ENCODE assay signal across 2 fruit fly cellular contexts in the genomic region with DNA sequence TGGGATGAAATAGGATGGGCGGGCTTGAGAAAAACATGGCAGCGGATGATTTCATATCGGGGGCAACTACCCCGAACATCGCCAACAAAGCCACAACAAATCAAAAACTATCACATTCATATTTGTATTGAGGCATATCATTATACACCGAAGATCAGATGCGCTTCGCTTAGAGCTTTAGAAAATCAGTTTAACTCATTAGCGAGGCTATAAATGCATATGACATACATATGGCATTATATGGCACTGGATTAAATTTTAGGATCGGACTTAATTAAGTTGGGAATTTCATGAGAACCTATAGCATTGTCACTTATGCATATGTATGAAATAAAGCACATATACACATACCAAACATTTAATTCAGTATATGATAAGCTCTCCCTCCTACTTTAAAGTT.
A peak's percentile ranks its signal among the peaks of the same experiment; 100 is the strongest.
TF ChIP-seq lines count a peak whose summit lies in the region.

No protein-coding gene starts in this region.

- no peak for TF ChIP-seq CTCF in whole organism, embryonic (GFP tag; optimal IDR thresholded peaks at IDR 0.05; lab: Kevin White, UChicago)

TF ChIP-seq in whole organism, adult, 20 proteins besides CTCF, POLR2A, EP300 and RAD21:
- TF ChIP-seq CG12768 (GFP tag; optimal IDR thresholded peaks at IDR 0.05; lab: Kevin White, UChicago) (no peak), kay (GFP tag; lab: Kevin White, UChicago; ENCODE audit: borderline replicate concordance) (peak; percentile 48), CG33017 (tag; optimal IDR thresholded peaks at IDR 0.05; lab: Kevin White, UChicago) (no peak)

TF ChIP-seq in whole organism, embryonic, 481 proteins besides CTCF, POLR2A, EP300 and RAD21 (continues in another document):
- TF ChIP-seq CG1603 (tag; optimal IDR thresholded peaks at IDR 0.05; lab: Kevin White, UChicago): peak; percentile 0
- no peak for TF ChIP-seq danr (GFP tag; IDR thresholded peaks at IDR 0.05; lab: Robert Waterston, UW)
- peak; percentile 21 for TF ChIP-seq Ets65A (GFP tag; lab: Kevin White, UChicago)
- TF ChIP-seq row (GFP tag; IDR thresholded peaks at IDR 0.05; lab: Robert Waterston, UW): 0 out of 3 replicates have a peak, but pooled peaks have one; percentile 12
- no peak for TF ChIP-seq Dip2 (GFP tag; IDR thresholded peaks at IDR 0.05; lab: Robert Waterston, UW)
- TF ChIP-seq CG7963 (GFP tag; IDR thresholded peaks at IDR 0.05; lab: Robert Waterston, UW; ENCODE audit: partially characterized antibody): no peak
- TF ChIP-seq Lhr (GFP tag; optimal IDR thresholded peaks at IDR 0.05; lab: Kevin White, UChicago): no peak
- TF ChIP-seq CG6791 (GFP tag; IDR thresholded peaks at IDR 0.05; lab: Robert Waterston, UW; ENCODE audit: partially characterized antibody): no peak
- TF ChIP-seq run (tag; optimal IDR thresholded peaks at IDR 0.05; lab: Kevin White, UChicago): no peak
- no peak for TF ChIP-seq YL-1 (GFP tag; optimal IDR thresholded peaks at IDR 0.05; lab: Kevin White, UChicago)
- TF ChIP-seq Ptx1 (GFP tag; IDR thresholded peaks at IDR 0.05; lab: Robert Waterston, UW): peak; percentile 28; the same call in 1 of the 2 replicates
- TF ChIP-seq CG17359 (tag; optimal IDR thresholded peaks at IDR 0.05; lab: Kevin White, UChicago): no peak
- no peak for TF ChIP-seq dmrt11E (tag; optimal IDR thresholded peaks at IDR 0.05; lab: Kevin White, UChicago)
- peak; percentile 94 for TF ChIP-seq D19A (tag; optimal IDR thresholded peaks at IDR 0.05; lab: Kevin White, UChicago)
- TF ChIP-seq CG7786 (GFP tag; optimal IDR thresholded peaks at IDR 0.05; lab: Kevin White, UChicago): no peak
- TF ChIP-seq tgo (GFP tag; IDR thresholded peaks at IDR 0.05; lab: Robert Waterston, UW): no peak
- TF ChIP-seq CG7839 (tag; optimal IDR thresholded peaks at IDR 0.05; lab: Kevin White, UChicago): peak; percentile 40
- peak; percentile 29 for TF ChIP-seq CG2678 (tag; optimal IDR thresholded peaks at IDR 0.05; lab: Kevin White, UChicago)
- no peak for TF ChIP-seq CG31224 (GFP tag; IDR thresholded peaks at IDR 0.05; lab: Robert Waterston, UW)
- TF ChIP-seq ap (GFP tag; IDR thresholded peaks at IDR 0.05; lab: Robert Waterston, UW): no peak
- TF ChIP-seq zen (tag; optimal IDR thresholded peaks at IDR 0.05; lab: Kevin White, UChicago): no peak
- no peak for TF ChIP-seq nau (GFP tag; optimal IDR thresholded peaks at IDR 0.05; lab: Kevin White, UChicago)
- TF ChIP-seq hkb (optimal IDR thresholded peaks at IDR 0.05; lab: Kevin White, UChicago): no peak
- TF ChIP-seq hkb (GFP tag; IDR thresholded peaks at IDR 0.05; lab: Robert Waterston, UW): no peak
- peak; percentile 3 for TF ChIP-seq CG10979 (tag; optimal IDR thresholded peaks at IDR 0.05; lab: Kevin White, UChicago)
- TF ChIP-seq CG17802 (tag; optimal IDR thresholded peaks at IDR 0.05; lab: Kevin White, UChicago): no peak
- no peak for TF ChIP-seq Hr3 (GFP tag; optimal IDR thresholded peaks at IDR 0.05; lab: Kevin White, UChicago)
- TF ChIP-seq CG16779 (GFP tag; IDR thresholded peaks at IDR 0.05; lab: Robert Waterston, UW): no peak
- TF ChIP-seq CG15011 (GFP tag; optimal IDR thresholded peaks at IDR 0.05; lab: Kevin White, UChicago): no peak
- TF ChIP-seq Nf-YB (GFP tag; optimal IDR thresholded peaks at IDR 0.05; lab: Kevin White, UChicago): peak; percentile 64
- TF ChIP-seq CG3726 (GFP tag; IDR thresholded peaks at IDR 0.05; lab: Robert Waterston, UW): no peak
- no peak for TF ChIP-seq CG34224 (GFP tag; IDR thresholded peaks at IDR 0.05; lab: Robert Waterston, UW; ENCODE audit: partially characterized antibody)
- TF ChIP-seq gem (tag; optimal IDR thresholded peaks at IDR 0.05; lab: Kevin White, UChicago): peak; percentile 28
- TF ChIP-seq CG12236 (GFP tag; optimal IDR thresholded peaks at IDR 0.05; lab: Kevin White, UChicago): no peak
- TF ChIP-seq Nf-YC (tag; optimal IDR thresholded peaks at IDR 0.05; lab: Kevin White, UChicago): no peak
- no peak for TF ChIP-seq nmo (GFP tag; optimal IDR thresholded peaks at IDR 0.05; lab: Kevin White, UChicago)
- TF ChIP-seq CG6683 (GFP tag; optimal IDR thresholded peaks at IDR 0.05; lab: Kevin White, UChicago): no peak
- no peak for TF ChIP-seq HmgD (GFP tag; optimal IDR thresholded peaks at IDR 0.05; lab: Kevin White, UChicago)
- TF ChIP-seq CG15073 (GFP tag; optimal IDR thresholded peaks at IDR 0.05; lab: Kevin White, UChicago): no peak
- no peak for TF ChIP-seq fd102C (GFP tag; optimal IDR thresholded peaks at IDR 0.05; lab: Kevin White, UChicago)
- no peak for TF ChIP-seq CG31388 (GFP tag; optimal IDR thresholded peaks at IDR 0.05; lab: Kevin White, UChicago)
- TF ChIP-seq gsb-n (tag; optimal IDR thresholded peaks at IDR 0.05; lab: Kevin White, UChicago): no peak
- no peak for TF ChIP-seq stc (GFP tag; IDR thresholded peaks at IDR 0.05; lab: Robert Waterston, UW)
- TF ChIP-seq Kr (GFP tag; optimal IDR thresholded peaks at IDR 0.05; lab: Kevin White, UChicago): no peak
- TF ChIP-seq pb (GFP tag; optimal IDR thresholded peaks at IDR 0.05; lab: Kevin White, UChicago): no peak
- TF ChIP-seq dysf (GFP tag; IDR thresholded peaks at IDR 0.05; lab: Robert Waterston, UW): no peak
- TF ChIP-seq Side (GFP tag; optimal IDR thresholded peaks at IDR 0.05; lab: Kevin White, UChicago): no peak
- no peak for TF ChIP-seq trh (GFP tag; optimal IDR thresholded peaks at IDR 0.05; lab: Kevin White, UChicago)
- TF ChIP-seq Hsf (GFP tag; optimal IDR thresholded peaks at IDR 0.05; lab: Kevin White, UChicago): no peak
- no peak for TF ChIP-seq ftz-f1 (GFP tag; optimal IDR thresholded peaks at IDR 0.05; lab: Kevin White, UChicago)
- TF ChIP-seq CG6175 (GFP tag; IDR thresholded peaks at IDR 0.05; lab: Robert Waterston, UW): no peak
- no peak for TF ChIP-seq Ssrp (tag; optimal IDR thresholded peaks at IDR 0.05; lab: Kevin White, UChicago)
- TF ChIP-seq CG10431 (GFP tag; optimal IDR thresholded peaks at IDR 0.05; lab: Kevin White, UChicago): no peak
- no peak for TF ChIP-seq Optix (GFP tag; IDR thresholded peaks at IDR 0.05; lab: Robert Waterston, UW)
- TF ChIP-seq CHES-1-like (GFP tag; optimal IDR thresholded peaks at IDR 0.05; lab: Kevin White, UChicago): no peak
- no peak for TF ChIP-seq CG17829 (tag; optimal IDR thresholded peaks at IDR 0.05; lab: Kevin White, UChicago)
- no peak for TF ChIP-seq sug (tag; optimal IDR thresholded peaks at IDR 0.05; lab: Kevin White, UChicago)
- no peak for TF ChIP-seq Bteb2 (GFP tag; optimal IDR thresholded peaks at IDR 0.05; lab: Kevin White, UChicago)
- TF ChIP-seq CG7987 (GFP tag; optimal IDR thresholded peaks at IDR 0.05; lab: Kevin White, UChicago): no peak
- no peak for TF ChIP-seq Mad (GFP tag; optimal IDR thresholded peaks at IDR 0.05; lab: Kevin White, UChicago)
- TF ChIP-seq CG7372 (GFP tag; IDR thresholded peaks at IDR 0.05; lab: Robert Waterston, UW): no peak
- TF ChIP-seq CG7357 (GFP tag; IDR thresholded peaks at IDR 0.05; lab: Robert Waterston, UW): no peak
- TF ChIP-seq br (optimal IDR thresholded peaks at IDR 0.05; lab: Kevin White, UChicago): no peak
- TF ChIP-seq E2f2 (GFP tag; IDR thresholded peaks at IDR 0.05; lab: Robert Waterston, UW): no peak
- TF ChIP-seq CG10959 (GFP tag; IDR thresholded peaks at IDR 0.05; lab: Robert Waterston, UW): no peak
- peak; percentile 45 for TF ChIP-seq sens (GFP tag; lab: Kevin White, UChicago)
- no peak for TF ChIP-seq fd96Cb (tag; optimal IDR thresholded peaks at IDR 0.05; lab: Kevin White, UChicago)
- TF ChIP-seq grau (tag; optimal IDR thresholded peaks at IDR 0.05; lab: Kevin White, UChicago): no peak
- no peak for TF ChIP-seq CG17361 (GFP tag; IDR thresholded peaks at IDR 0.05; lab: Robert Waterston, UW)
- TF ChIP-seq trem (tag; optimal IDR thresholded peaks at IDR 0.05; lab: Kevin White, UChicago): no peak
- TF ChIP-seq shn (GFP tag; optimal IDR thresholded peaks at IDR 0.05; lab: Kevin White, UChicago): no peak
- peak; percentile 6 for TF ChIP-seq Meics (GFP tag; optimal IDR thresholded peaks at IDR 0.05; lab: Kevin White, UChicago)
- TF ChIP-seq CG11504 (tag; optimal IDR thresholded peaks at IDR 0.05; lab: Kevin White, UChicago): no peak
- TF ChIP-seq fd64A (GFP tag; optimal IDR thresholded peaks at IDR 0.05; lab: Kevin White, UChicago): no peak
- no peak for TF ChIP-seq Gsc (GFP tag; IDR thresholded peaks at IDR 0.05; lab: Robert Waterston, UW)
- TF ChIP-seq tna (GFP tag; IDR thresholded peaks at IDR 0.05; lab: Robert Waterston, UW; ENCODE audit: partially characterized antibody): no peak
- TF ChIP-seq inv (GFP tag; IDR thresholded peaks at IDR 0.05; lab: Robert Waterston, UW; ENCODE audit: partially characterized antibody): no peak
- no peak for TF ChIP-seq her (GFP tag; optimal IDR thresholded peaks at IDR 0.05; lab: Kevin White, UChicago)
- no peak for TF ChIP-seq CG9727 (GFP tag; optimal IDR thresholded peaks at IDR 0.05; lab: Kevin White, UChicago)
- no peak for TF ChIP-seq lmd (GFP tag; IDR thresholded peaks at IDR 0.05; lab: Robert Waterston, UW)
- no peak for TF ChIP-seq Fer3 (tag; optimal IDR thresholded peaks at IDR 0.05; lab: Kevin White, UChicago)
- TF ChIP-seq dati (GFP tag; IDR thresholded peaks at IDR 0.05; lab: Robert Waterston, UW): no peak
- TF ChIP-seq fd3F (GFP tag; optimal IDR thresholded peaks at IDR 0.05; lab: Kevin White, UChicago): no peak
- no peak for TF ChIP-seq CG4707 (GFP tag; optimal IDR thresholded peaks at IDR 0.05; lab: Kevin White, UChicago)
- TF ChIP-seq sisA (GFP tag; IDR thresholded peaks at IDR 0.05; lab: Robert Waterston, UW): no peak
- TF ChIP-seq gcm2 (GFP tag; optimal IDR thresholded peaks at IDR 0.05; lab: Kevin White, UChicago): no peak
- TF ChIP-seq sd (tag; optimal IDR thresholded peaks at IDR 0.05; lab: Kevin White, UChicago): no peak
- TF ChIP-seq chn (GFP tag; optimal IDR thresholded peaks at IDR 0.05; lab: Kevin White, UChicago): no peak
- TF ChIP-seq knrl (GFP tag; IDR thresholded peaks at IDR 0.05; lab: Robert Waterston, UW; ENCODE audit: partially characterized antibody): no peak

Comparison
In these comparisons a context has a peak if more than half of its experiments do, and no peak if none do; other contexts are left out.
1. Of the 1 proteins assayed by ChIP-seq in both whole organism, embryonic and whole organism, adult: peak only in whole organism, embryonic: none; only in whole organism, adult: kay; in both: none; in neither: 0.